Worm (Caenorhabditis elegans): Measurements from ENCODE around the gene snu-13.

- TF ChIP-seq ets-4 (tag; optimal IDR thresholded peaks at IDR 0.05): no peak
- no peak for TF ChIP-seq ceh-48 (tag; optimal IDR thresholded peaks at IDR 0.05)
- TF ChIP-seq tbx-2 (tag; optimal IDR thresholded peaks at IDR 0.05): no peak
- no peak for TF ChIP-seq ceh-9 (tag; optimal IDR thresholded peaks at IDR 0.05)
- TF ChIP-seq pha-4 (tag; optimal IDR thresholded peaks at IDR 0.05): no peak
- TF ChIP-seq ceh-31 (tag; optimal IDR thresholded peaks at IDR 0.05): no peak
Measured at ce11 chrII:10680614-10681013, 22.2 kb upstream of the snu-13 start.
